Worm (Caenorhabditis elegans) whole organism, L2 larva: Measurements from ENCODE around the gene nep-5.

Source experiments
- ceh-82 ChIP-seq: fragments of 150-350 bp; optimal IDR thresholded peaks from 2 replicates; lab custom pipeline; 2014; ENCODE audit warnings: missing biosample characterization, missing genetic modification characterization
- skn-1 ChIP-seq: sonication (generic microtip); optimal IDR thresholded peaks from 2 replicates; lab custom pipeline; 2017; ENCODE audit warnings: missing biosample characterization, missing genetic modification characterization
- unc-39 ChIP-seq: fragments of 150-350 bp; optimal IDR thresholded peaks from 2 replicates; lab custom pipeline; 2014; ENCODE audit warnings: missing biosample characterization, missing genetic modification characterization
- unc-62 ChIP-seq: fragments of 150-350 bp; optimal IDR thresholded peaks from 2 replicates; lab custom pipeline; 2014; ENCODE audit warnings: missing biosample characterization, missing genetic modification reagents, missing genetic modification characterization
- zag-1 ChIP-seq: fragments of 150-350 bp; optimal IDR thresholded peaks from 2 replicates; lab custom pipeline; 2014; ENCODE audit warnings: missing biosample characterization, missing genetic modification characterization
- ztf-11 ChIP-seq: sonication (generic microtip); optimal IDR thresholded peaks from 2 replicates; lab custom pipeline; 2017; ENCODE audit warnings: missing biosample characterization, missing genetic modification characterization

ce11 chrII:5449219-5449618 lies 38.7 kb upstream of the nep-5 start:
- no peak for TF ChIP-seq unc-39 (tag; lab: Kevin White, UChicago)
- TF ChIP-seq unc-62 (GFP tag; lab: Kevin White, UChicago) = no peak
- TF ChIP-seq zag-1 (tag; lab: Kevin White, UChicago) = no peak
- no peak for TF ChIP-seq ceh-82
- TF ChIP-seq skn-1 (tag; lab: Kevin White, UChicago) = no peak
- no peak for TF ChIP-seq ztf-11 (tag; lab: Kevin White, UChicago)
